Worm (Caenorhabditis elegans): Measurements from ENCODE around the gene msp-49.

msp-49 gene

ce11 chrII:5171610-5172009, 22.6 kb upstream of the msp-49 start, which contains the start of gene C27D6.15:
C27D6.15 (plus strand) TSS chrII:5171910.
- no peak for TF ChIP-seq hlh-6 (tag; optimal IDR thresholded peaks at IDR 0.05)
- TF ChIP-seq sdc-2 (tag; optimal IDR thresholded peaks at IDR 0.05) = no peak
- TF ChIP-seq ceh-6 (GFP tag; optimal IDR thresholded peaks at IDR 0.05) = no peak
- TF ChIP-seq ets-4 (tag; optimal IDR thresholded peaks at IDR 0.05) = no peak
- TF ChIP-seq tbx-7 (tag; optimal IDR thresholded peaks at IDR 0.05) = no peak
- no peak for TF ChIP-seq ceh-24 (tag; optimal IDR thresholded peaks at IDR 0.05)
- no peak for TF ChIP-seq npax-4 (tag; optimal IDR thresholded peaks at IDR 0.05)
- TF ChIP-seq che-1 (tag; optimal IDR thresholded peaks at IDR 0.05) = no peak

DNA sequence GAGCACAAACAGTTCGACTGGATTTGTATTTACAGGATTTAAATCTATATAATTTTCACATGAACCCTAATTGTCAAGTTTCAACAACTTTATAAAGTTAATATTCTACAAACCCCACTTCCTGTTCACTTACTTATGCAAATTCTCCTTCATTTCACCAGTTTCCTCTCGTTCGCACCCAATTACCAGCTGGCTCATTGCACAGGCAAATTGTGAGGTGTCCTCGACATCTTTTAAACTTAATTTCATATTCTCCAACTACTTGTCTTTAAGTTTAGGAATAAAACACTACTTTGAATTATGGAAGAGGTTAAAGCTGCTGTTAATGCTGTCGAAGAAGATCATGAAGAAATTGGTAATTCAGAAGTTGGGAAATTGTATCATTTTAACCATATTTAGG, 21.7 kb upstream of the msp-49 start, which contains the start of gene C27D6.1:
Gene C27D6.1, plus strand, starts transcription at position 301 of the 400 bp plus-strand sequence.
- TF ChIP-seq npax-4 (tag; optimal IDR thresholded peaks at IDR 0.05) (no peak), ttx-3 (tag; optimal IDR thresholded peaks at IDR 0.05) (no peak), ceh-31 (tag; optimal IDR thresholded peaks at IDR 0.05) (no peak), hlh-6 (tag; optimal IDR thresholded peaks at IDR 0.05) (no peak)

DNA sequence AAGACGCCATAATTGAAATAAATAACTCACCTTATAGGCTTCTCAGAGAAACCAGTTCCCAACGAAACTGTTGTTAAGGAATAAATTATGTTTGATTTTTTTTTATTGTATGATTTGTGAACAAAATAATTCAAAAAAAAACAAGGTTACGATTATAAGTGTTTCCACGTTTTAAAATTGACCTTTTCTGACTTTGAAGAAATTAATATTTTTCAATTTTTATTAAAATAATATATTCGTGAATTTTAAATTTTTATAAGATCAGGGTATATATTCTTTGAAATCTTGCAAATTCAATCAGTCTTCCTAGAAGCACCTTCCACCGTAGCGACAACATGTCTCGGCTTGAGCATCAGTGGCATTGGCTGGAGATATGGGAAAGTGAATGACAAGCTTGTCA, 19.8 kb upstream of the msp-49 start, which contains the start of gene C27D6.3:
Gene C27D6.3, minus strand, starts transcription at position 101 of the 400 bp plus-strand sequence.
- no peak for TF ChIP-seq ceh-6 (GFP tag; optimal IDR thresholded peaks at IDR 0.05)
- TF ChIP-seq pag-3 (tag; optimal IDR thresholded peaks at IDR 0.05; ENCODE audit: borderline replicate concordance) = no peak
- TF ChIP-seq hlh-6 (tag; optimal IDR thresholded peaks at IDR 0.05) = no peak
- TF ChIP-seq ceh-45 (GFP tag; IDR thresholded peaks at IDR 0.05) = no peak
- no peak for TF ChIP-seq nhr-11 (tag; optimal IDR thresholded peaks at IDR 0.05)
- TF ChIP-seq lim-6 (tag; optimal IDR thresholded peaks at IDR 0.05) = no peak
- TF ChIP-seq ceh-31 (tag; optimal IDR thresholded peaks at IDR 0.05) = no peak
- TF ChIP-seq nfya-1 (tag; optimal IDR thresholded peaks at IDR 0.05) = no peak
- TF ChIP-seq elt-4 (tag; optimal IDR thresholded peaks at IDR 0.05) = no peak
- no peak for TF ChIP-seq ceh-9 (tag; optimal IDR thresholded peaks at IDR 0.05)
- TF ChIP-seq K02D7.2 (tag; optimal IDR thresholded peaks at IDR 0.05) = no peak
- TF ChIP-seq dve-1 (tag; optimal IDR thresholded peaks at IDR 0.05) = no peak
- TF ChIP-seq ceh-24 (tag; optimal IDR thresholded peaks at IDR 0.05) = no peak
- no peak for TF ChIP-seq mec-3 (tag; optimal IDR thresholded peaks at IDR 0.05; ENCODE audit: borderline replicate concordance)

DNA sequence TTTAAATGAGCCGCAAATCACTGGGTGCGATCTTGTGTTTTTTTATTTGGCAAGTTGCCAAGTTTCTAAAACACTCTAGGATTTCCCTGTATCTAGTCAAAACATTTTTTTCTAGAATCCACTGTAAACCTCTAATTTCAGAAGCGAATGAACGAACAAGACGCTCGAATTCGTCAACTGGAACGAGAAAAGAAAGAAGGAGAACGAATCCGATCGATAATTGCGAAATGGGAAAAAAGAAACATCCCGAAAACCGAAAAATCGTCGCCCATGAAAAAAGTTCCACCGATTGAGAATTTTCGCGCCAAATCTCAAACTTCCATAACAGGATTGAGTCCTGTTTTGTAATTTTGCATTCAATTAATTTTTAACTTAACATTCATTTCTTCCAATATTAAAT, 17.2 kb upstream of the msp-49 start:
- TF ChIP-seq ceh-22 (tag; optimal IDR thresholded peaks at IDR 0.05) = no peak
- TF ChIP-seq che-1 (tag; optimal IDR thresholded peaks at IDR 0.05) = no peak
- TF ChIP-seq ceh-9 (tag; optimal IDR thresholded peaks at IDR 0.05) = no peak
- TF ChIP-seq ttx-3 (tag; optimal IDR thresholded peaks at IDR 0.05) = no peak
- TF ChIP-seq ets-4 (tag; optimal IDR thresholded peaks at IDR 0.05) = no peak

DNA sequence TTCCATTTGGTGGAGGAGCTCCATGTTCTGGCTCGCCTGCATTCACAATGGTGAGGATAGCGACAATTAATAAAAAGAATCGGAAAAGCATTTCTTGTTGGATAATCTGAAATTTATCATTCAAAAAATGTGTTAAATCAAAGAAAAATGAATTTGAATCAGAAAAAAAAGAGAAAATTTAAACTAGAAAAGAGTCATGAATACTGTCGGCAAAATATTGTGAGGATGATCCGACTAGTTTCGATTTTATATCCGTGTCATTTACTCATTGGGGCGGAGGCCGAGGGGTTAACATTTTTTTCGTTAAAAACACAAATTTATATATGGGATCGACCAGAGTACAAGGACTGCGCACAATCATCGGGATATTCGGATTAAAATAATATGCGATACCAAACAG, 16.3 kb upstream of the msp-49 start, which contains the start of gene C27D6.12:
Gene C27D6.12, minus strand, starts transcription at position 101 of the 400 bp plus-strand sequence.
- TF ChIP-seq Y22D7AL.16 (tag; optimal IDR thresholded peaks at IDR 0.05) (no peak), unc-42 (tag; optimal IDR thresholded peaks at IDR 0.05) (no peak), sox-2 (GFP tag; IDR thresholded peaks at IDR 0.05) (no peak), T23F11.4 (GFP tag; optimal IDR thresholded peaks at IDR 0.05) (no peak), ceh-6 (GFP tag; optimal IDR thresholded peaks at IDR 0.05) (no peak), fkh-6 (tag; optimal IDR thresholded peaks at IDR 0.05) (no peak), ceh-24 (tag; optimal IDR thresholded peaks at IDR 0.05) (no peak), tbx-7 (tag; optimal IDR thresholded peaks at IDR 0.05) (no peak), pqm-1 (tag; optimal IDR thresholded peaks at IDR 0.05) (no peak), C38D4.7 (GFP tag; optimal IDR thresholded peaks at IDR 0.05) (no peak), mec-3 (tag; optimal IDR thresholded peaks at IDR 0.05; ENCODE audit: borderline replicate concordance) (no peak), nhr-11 (tag; optimal IDR thresholded peaks at IDR 0.05) (no peak), zip-5 (tag; optimal IDR thresholded peaks at IDR 0.05) (no peak), pat-9 (tag; optimal IDR thresholded peaks at IDR 0.05) (no peak)

DNA sequence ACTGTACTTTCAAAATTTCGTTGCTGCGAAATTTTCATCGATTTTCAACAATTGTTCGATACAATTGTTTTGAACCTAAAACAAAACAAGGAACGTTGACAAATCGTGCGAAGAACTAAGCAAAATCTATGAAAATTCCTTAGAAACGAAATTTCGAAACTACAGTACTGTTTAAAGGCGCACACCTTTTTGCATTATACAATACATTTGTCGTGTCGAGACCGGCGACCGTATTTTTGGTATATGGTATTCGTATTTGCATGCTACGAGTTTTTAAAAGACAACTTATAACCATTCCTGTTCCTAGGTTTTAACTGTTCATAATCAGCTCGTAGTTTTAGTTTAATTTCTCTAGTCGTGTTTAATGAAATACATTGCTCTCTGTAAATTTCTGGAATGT, 15.6 kb upstream of the msp-49 start:
- no peak for TF ChIP-seq unc-55 (GFP tag; optimal IDR thresholded peaks at IDR 0.05)
- TF ChIP-seq ceh-6 (GFP tag; optimal IDR thresholded peaks at IDR 0.05) = no peak
- no peak for TF ChIP-seq unc-3 (GFP tag; conservative IDR thresholded peaks at IDR 0.05)
- TF ChIP-seq unc-3 (tag; optimal IDR thresholded peaks at IDR 0.05) = no peak
- TF ChIP-seq elt-2 (tag; optimal IDR thresholded peaks at IDR 0.05) = no peak
- no peak for TF ChIP-seq elt-4 (tag; optimal IDR thresholded peaks at IDR 0.05)
- no peak for TF ChIP-seq lim-6 (tag; optimal IDR thresholded peaks at IDR 0.05)
- TF ChIP-seq ceh-31 (tag; optimal IDR thresholded peaks at IDR 0.05) = no peak

Data from whole organism, late embryonic.